Fruit fly (Drosophila melanogaster): ENCODE data around the gene Octbeta1R.
A peak's percentile ranks its signal among the peaks of the same experiment; 100 is the strongest.

Gene Octbeta1R

DNA sequence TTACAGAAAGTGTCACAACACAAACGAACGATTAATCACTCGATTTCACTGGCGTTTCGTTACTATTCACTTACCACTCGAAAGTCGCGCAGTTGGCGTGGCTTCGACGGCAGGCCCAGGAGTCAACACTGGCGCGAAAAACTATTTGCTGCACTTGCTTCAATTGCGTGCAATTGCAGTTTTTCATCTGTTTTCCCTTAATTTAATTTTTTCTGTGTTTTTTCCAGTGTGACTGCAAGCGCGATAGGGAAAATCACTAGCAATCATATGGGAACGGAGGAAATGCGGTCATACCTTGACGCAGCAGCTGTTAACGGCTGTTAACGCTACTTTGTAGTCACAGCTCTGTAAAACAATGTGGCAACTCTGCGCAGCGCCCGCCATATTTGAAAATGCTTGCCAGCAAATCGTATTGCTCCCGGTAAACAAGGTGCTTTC is 50.6 kb downstream of the Octbeta1R start, which contains the start of gene AdipoR (continued):
- TF ChIP-seq CG11504 (tag; optimal IDR thresholded peaks at IDR 0.05): peak; percentile 37
- 0 out of 2 replicates have a peak, but pooled peaks have one; percentile 29 for TF ChIP-seq sna (GFP tag; IDR thresholded peaks at IDR 0.05; ENCODE audit: partially characterized antibody)
- no peak for TF ChIP-seq odd (GFP tag; optimal IDR thresholded peaks at IDR 0.05)
- TF ChIP-seq bab2 (GFP tag; optimal IDR thresholded peaks at IDR 0.05): peak; percentile 16
- peak; percentile 33 for TF ChIP-seq HmgD (GFP tag; optimal IDR thresholded peaks at IDR 0.05)
- no peak for TF ChIP-seq tgo (GFP tag; IDR thresholded peaks at IDR 0.05)
- no peak for TF ChIP-seq pan (optimal IDR thresholded peaks at IDR 0.05)
- TF ChIP-seq pan (GFP tag; optimal IDR thresholded peaks at IDR 0.05 in 1 of 2, IDR thresholded peaks at IDR 0.05 in 1 of 2): peak in 1 of 2 experiments; percentile 18
- TF ChIP-seq CG7987 (GFP tag; optimal IDR thresholded peaks at IDR 0.05): peak; percentile 7
- peak; percentile 34 for TF ChIP-seq bcd (GFP tag; optimal IDR thresholded peaks at IDR 0.05)
- TF ChIP-seq CG8388 (GFP tag; optimal IDR thresholded peaks at IDR 0.05): peak; percentile 2
- peak; percentile 25 for TF ChIP-seq unpg (GFP tag; optimal IDR thresholded peaks at IDR 0.05)
- no peak for TF ChIP-seq btn (GFP tag; optimal IDR thresholded peaks at IDR 0.05)
- TF ChIP-seq Side (GFP tag; optimal IDR thresholded peaks at IDR 0.05): peak; percentile 19
- TF ChIP-seq CG15269 (tag; optimal IDR thresholded peaks at IDR 0.05): peak; percentile 7
- peak; percentile 5 for TF ChIP-seq CG15601 (tag; optimal IDR thresholded peaks at IDR 0.05)
- peak; percentile 28 for TF ChIP-seq CG10979 (tag; optimal IDR thresholded peaks at IDR 0.05)
- TF ChIP-seq gcm2 (GFP tag; optimal IDR thresholded peaks at IDR 0.05): no peak
- peak; percentile 65 for TF ChIP-seq Sin3A (optimal IDR thresholded peaks at IDR 0.05)
- TF ChIP-seq CG13624 (GFP tag; optimal IDR thresholded peaks at IDR 0.05): peak; percentile 56
- TF ChIP-seq slbo (GFP tag; IDR thresholded peaks at IDR 0.05): 0 out of 2 replicates have a peak, but pooled peaks have one; percentile 24
- TF ChIP-seq CG7839 (tag; optimal IDR thresholded peaks at IDR 0.05): peak; percentile 11
- TF ChIP-seq Rfx (GFP tag; IDR thresholded peaks at IDR 0.05): no peak
- TF ChIP-seq CG34224 (GFP tag; IDR thresholded peaks at IDR 0.05; ENCODE audit: partially characterized antibody): peak; percentile 49; the same call in 2 of the 3 replicates
- peak; percentile 62 for TF ChIP-seq BEAF-32 (GFP tag; optimal IDR thresholded peaks at IDR 0.05)
- peak; percentile 97 for TF ChIP-seq Dp (GFP tag; optimal IDR thresholded peaks at IDR 0.05)
- no peak for TF ChIP-seq CG1792 (GFP tag; optimal IDR thresholded peaks at IDR 0.05)
- TF ChIP-seq HLH3B (GFP tag; IDR thresholded peaks at IDR 0.05): no peak
- TF ChIP-seq nau (GFP tag; optimal IDR thresholded peaks at IDR 0.05): peak; percentile 38
- peak; percentile 5 for TF ChIP-seq D19A (tag; optimal IDR thresholded peaks at IDR 0.05)
- TF ChIP-seq CG11723 (GFP tag; optimal IDR thresholded peaks at IDR 0.05): no peak
- no peak for TF ChIP-seq Oaz (GFP tag; IDR thresholded peaks at IDR 0.05)
- peak; percentile 88 for TF ChIP-seq CG3995 (GFP tag; optimal IDR thresholded peaks at IDR 0.05)
- peak; percentile 56 for TF ChIP-seq HmgZ (tag; optimal IDR thresholded peaks at IDR 0.05)
- no peak for TF ChIP-seq lbe (GFP tag; optimal IDR thresholded peaks at IDR 0.05)
- no peak for TF ChIP-seq wdn (GFP tag; IDR thresholded peaks at IDR 0.05)
- TF ChIP-seq sqz (GFP tag; optimal IDR thresholded peaks at IDR 0.05): peak; percentile 83
- TF ChIP-seq unc-4 (GFP tag; IDR thresholded peaks at IDR 0.05; ENCODE audit: partially characterized antibody): peak; percentile 53
- TF ChIP-seq zen (tag; optimal IDR thresholded peaks at IDR 0.05): peak; percentile 37
- TF ChIP-seq pb (GFP tag; optimal IDR thresholded peaks at IDR 0.05): no peak
- TF ChIP-seq Bgb (GFP tag; IDR thresholded peaks at IDR 0.05; ENCODE audit: partially characterized antibody): peak; percentile 62
- peak; percentile 39 for TF ChIP-seq Nf-YC (tag; optimal IDR thresholded peaks at IDR 0.05)
- TF ChIP-seq CG6765 (GFP tag; optimal IDR thresholded peaks at IDR 0.05): peak; percentile 42
- peak; percentile 55 for TF ChIP-seq CG12769 (tag; optimal IDR thresholded peaks at IDR 0.05)
- peak; percentile 79 for TF ChIP-seq sens (GFP tag)
- peak; percentile 65 for TF ChIP-seq ci (GFP tag; IDR thresholded peaks at IDR 0.05)
- TF ChIP-seq mld (GFP tag; IDR thresholded peaks at IDR 0.05; ENCODE audit: partially characterized antibody): no peak
- TF ChIP-seq CG11398 (GFP tag; optimal IDR thresholded peaks at IDR 0.05): peak; percentile 3
- no peak for TF ChIP-seq nom (GFP tag; optimal IDR thresholded peaks at IDR 0.05)
- peak; percentile 32 for TF ChIP-seq CG12299 (tag; optimal IDR thresholded peaks at IDR 0.05)
